Fruit fly (Drosophila melanogaster) whole organism, embryonic: Measurements from ENCODE around the gene CG14036.

ENCODE experiments used
- CG10431 ChIP-seq: fragments of 200-800 bp; sonication (Bioruptor generic); optimal IDR thresholded peaks from 3 replicates; lab custom pipeline; 2018; ENCODE audit warnings: missing biosample characterization, mild to moderate bottlenecking, missing genetic modification characterization
- CG10462 ChIP-seq: fragments of 200-800 bp; sonication (Bioruptor generic); optimal IDR thresholded peaks from 2 replicates; lab custom pipeline; 2016; ENCODE audit warnings: missing biosample characterization, missing genetic modification characterization
- CG11085 ChIP-seq: fragments of 200-800 bp; sonication (Bioruptor generic); IDR thresholded peaks from 2 replicates; pipeline ENCODE4 v1.3.6; 2022; ENCODE audit warnings: missing biosample characterization, missing genetic modification characterization
- CG11247 ChIP-seq: fragments of 200-800 bp; sonication (Bioruptor generic); IDR thresholded peaks from 2 replicates; pipeline ENCODE4 v1.3.6; 2022; ENCODE audit warnings: missing biosample characterization, missing genetic modification characterization
- CG13894 ChIP-seq: fragments of 200-800 bp; sonication (Bioruptor generic); optimal IDR thresholded peaks from 3 replicates; lab custom pipeline; 2018; ENCODE audit warnings: missing biosample characterization, mild to moderate bottlenecking, missing genetic modification characterization, moderate library complexity
- CG1603 ChIP-seq: fragments of 200-800 bp; sonication (Bioruptor generic); optimal IDR thresholded peaks from 2 replicates; lab custom pipeline; 2019; ENCODE audit warnings: missing biosample characterization, mild to moderate bottlenecking, missing genetic modification characterization, moderate library complexity
- CG17186 ChIP-seq: fragments of 200-800 bp; sonication (Bioruptor generic); optimal IDR thresholded peaks from 3 replicates; lab custom pipeline; 2017; ENCODE audit warnings: missing biosample characterization, missing genetic modification reagents, missing genetic modification characterization
- CG2120 ChIP-seq: fragments of 200-800 bp; sonication (Bioruptor generic); optimal IDR thresholded peaks from 3 replicates; lab custom pipeline; 2016; ENCODE audit warnings: missing biosample characterization, missing genetic modification characterization
- CG31224 ChIP-seq: fragments of 200-800 bp; sonication (Bioruptor generic); IDR thresholded peaks from 2 replicates; pipeline ENCODE4 v1.3.6; 2022; ENCODE audit warnings: missing biosample characterization, missing genetic modification characterization
- CG33213 ChIP-seq: fragments of 200-800 bp; sonication (Bioruptor generic); optimal IDR thresholded peaks from 3 replicates; lab custom pipeline; 2016; ENCODE audit warnings: missing biosample characterization, missing genetic modification characterization
- CG34376 ChIP-seq: fragments of 200-800 bp; sonication (Bioruptor generic); optimal IDR thresholded peaks from 2 replicates; lab custom pipeline; 2018; ENCODE audit warnings: missing biosample characterization, mild to moderate bottlenecking, missing genetic modification characterization
- CG34422 ChIP-seq: fragments of 200-800 bp; sonication (Bioruptor generic); IDR thresholded peaks from 3 replicates; pipeline ENCODE4 v1.3.6; 2022; ENCODE audit warnings: missing biosample characterization, missing genetic modification characterization
- CG4820 ChIP-seq: fragments of 200-800 bp; sonication (Bioruptor generic); optimal IDR thresholded peaks from 3 replicates; lab custom pipeline; 2016; ENCODE audit warnings: missing biosample characterization, missing genetic modification characterization
- CG6813 ChIP-seq: fragments of 200-800 bp; sonication (Bioruptor generic); optimal IDR thresholded peaks from 2 replicates; lab custom pipeline; 2017; ENCODE audit warnings: missing biosample characterization, missing genetic modification characterization, mild to moderate bottlenecking, moderate library complexity, missing genetic modification reagents
- CG7372 ChIP-seq: fragments of 200-800 bp; sonication (Bioruptor generic); IDR thresholded peaks from 2 replicates; pipeline ENCODE4 v1.3.6; 2022; ENCODE audit warnings: missing biosample characterization, missing genetic modification characterization
- CG7556 ChIP-seq: fragments of 200-800 bp; sonication (Bioruptor generic); optimal IDR thresholded peaks from 2 replicates; lab custom pipeline; 2017; ENCODE audit warnings: missing biosample characterization, mild to moderate bottlenecking, missing genetic modification characterization
- CG7786 ChIP-seq: fragments of 200-800 bp; sonication (Bioruptor generic); optimal IDR thresholded peaks from 2 replicates; lab custom pipeline; 2016; ENCODE audit warnings: missing biosample characterization, missing genetic modification characterization
- CG8281 ChIP-seq: fragments of 200-800 bp; sonication (Bioruptor generic); optimal IDR thresholded peaks from 2 replicates; lab custom pipeline; 2018; ENCODE audit warnings: missing biosample characterization, mild to moderate bottlenecking, missing genetic modification characterization, moderate library complexity
- CG8388 ChIP-seq: fragments of 200-800 bp; sonication (Bioruptor generic); optimal IDR thresholded peaks from 2 replicates; lab custom pipeline; 2019; ENCODE audit warnings: missing biosample characterization, mild to moderate bottlenecking, missing genetic modification characterization, moderate library complexity
- CG9215 ChIP-seq: fragments of 200-800 bp; sonication (Bioruptor generic); IDR thresholded peaks from 2 replicates; pipeline ENCODE4 v1.3.6; 2022; ENCODE audit warnings: missing biosample characterization, missing genetic modification characterization
- CG9876 ChIP-seq: fragments of 200-800 bp; sonication (Bioruptor generic); optimal IDR thresholded peaks from 2 replicates; lab custom pipeline; 2016; ENCODE audit warnings: missing biosample characterization, missing genetic modification characterization
- CHES-1-like ChIP-seq: fragments of 200-800 bp; sonication (Bioruptor generic); optimal IDR thresholded peaks from 2 replicates; lab custom pipeline; 2016; ENCODE audit warnings: missing biosample characterization, missing genetic modification characterization
- E2f1 ChIP-seq: fragments of 200-800 bp; sonication (Bioruptor generic); IDR thresholded peaks from 2 replicates; pipeline ENCODE4 v1.3.6; 2022; ENCODE audit warnings: missing biosample characterization, missing genetic modification characterization
- Gsc ChIP-seq: fragments of 200-800 bp; sonication (Bioruptor generic); IDR thresholded peaks from 2 replicates; pipeline ENCODE4 v1.3.6; 2022; ENCODE audit warnings: missing biosample characterization, missing genetic modification characterization
- Gug ChIP-seq: fragments of 200-800 bp; sonication (Bioruptor generic); IDR thresholded peaks from 4 replicates; pipeline ENCODE4 v1.3.6; 2022; ENCODE audit warnings: missing biosample characterization, missing genetic modification characterization
- HLH54F ChIP-seq: fragments of 200-800 bp; sonication (Bioruptor generic); optimal IDR thresholded peaks from 3 replicates; lab custom pipeline; 2016; ENCODE audit warnings: missing biosample characterization, missing genetic modification characterization
- Myb ChIP-seq: fragments of 200-800 bp; sonication (Bioruptor generic); optimal IDR thresholded peaks from 2 replicates; lab custom pipeline; 2016; ENCODE audit warnings: missing biosample characterization, missing genetic modification characterization
- NFAT ChIP-seq: fragments of 200-800 bp; sonication (Bioruptor generic); IDR thresholded peaks from 2 replicates; pipeline ENCODE4 v1.3.6; 2022; ENCODE audit warnings: missing biosample characterization, missing genetic modification characterization
- Optix ChIP-seq: fragments of 200-800 bp; sonication (Bioruptor generic); IDR thresholded peaks from 3 replicates; pipeline ENCODE4 v1.3.6; 2022; ENCODE audit warnings: missing biosample characterization, missing genetic modification characterization
- Scr ChIP-seq: fragments of 200-800 bp; sonication (Bioruptor generic); IDR thresholded peaks from 2 replicates; pipeline ENCODE4 v1.3.6; 2022; ENCODE audit warnings: missing biosample characterization, missing genetic modification characterization; ENCODE audit not compliant: partially characterized antibody
- Ssrp ChIP-seq: fragments of 200-800 bp; sonication (Bioruptor generic); optimal IDR thresholded peaks from 2 replicates; lab custom pipeline; 2018; ENCODE audit warnings: missing biosample characterization, mild to moderate bottlenecking, missing genetic modification characterization, moderate library complexity
- bbx ChIP-seq: fragments of 200-800 bp; sonication (Bioruptor generic); IDR thresholded peaks from 2 replicates; pipeline ENCODE4 v1.3.6; 2022; ENCODE audit warnings: missing biosample characterization, missing genetic modification characterization; ENCODE audit not compliant: partially characterized antibody
- br ChIP-seq: fragments of >200 bp; optimal IDR thresholded peaks from 2 replicates; lab custom pipeline; 2017
- cad ChIP-seq: fragments of >200 bp; optimal IDR thresholded peaks from 2 replicates; lab custom pipeline; 2017; ENCODE audit warnings: missing biosample characterization, missing genetic modification characterization
- dimm ChIP-seq: fragments of 200-800 bp; sonication (Bioruptor generic); IDR thresholded peaks from 2 replicates; pipeline ENCODE4 v1.3.6; 2022; ENCODE audit warnings: missing biosample characterization, missing genetic modification characterization
- eyg ChIP-seq: fragments of 200-800 bp; sonication (Bioruptor generic); optimal IDR thresholded peaks from 3 replicates; lab custom pipeline; 2016; ENCODE audit warnings: missing biosample characterization, missing genetic modification characterization
- fd64A ChIP-seq: fragments of 200-800 bp; sonication (Bioruptor generic); optimal IDR thresholded peaks from 3 replicates; lab custom pipeline; 2018; ENCODE audit warnings: missing biosample characterization, mild to moderate bottlenecking, missing genetic modification characterization
- grn ChIP-seq: fragments of 200-800 bp; sonication (Bioruptor generic); optimal IDR thresholded peaks from 3 replicates; lab custom pipeline; 2017; ENCODE audit warnings: missing biosample characterization, missing genetic modification characterization
- gsb-n ChIP-seq: fragments of 200-800 bp; sonication (Bioruptor generic); optimal IDR thresholded peaks from 3 replicates; lab custom pipeline; 2018; ENCODE audit warnings: missing biosample characterization, mild to moderate bottlenecking, missing genetic modification characterization
- kah ChIP-seq: fragments of 200-800 bp; sonication (Bioruptor generic); optimal IDR thresholded peaks from 2 replicates; lab custom pipeline; 2018; ENCODE audit warnings: missing biosample characterization, mild to moderate bottlenecking, missing genetic modification characterization
- ro ChIP-seq: fragments of 200-800 bp; sonication (Bioruptor generic); IDR thresholded peaks from 2 replicates; pipeline ENCODE4 v1.3.6; 2022; ENCODE audit warnings: missing biosample characterization, missing genetic modification characterization
- run ChIP-seq: fragments of 200-800 bp; sonication (Bioruptor generic); optimal IDR thresholded peaks from 3 replicates; lab custom pipeline; 2018; ENCODE audit warnings: missing biosample characterization, mild to moderate bottlenecking, missing genetic modification characterization
- salm ChIP-seq: fragments of 200-800 bp; sonication (Bioruptor generic); optimal IDR thresholded peaks from 2 replicates; lab custom pipeline; 2018; ENCODE audit warnings: missing biosample characterization, mild to moderate bottlenecking, missing genetic modification characterization
- slbo ChIP-seq: fragments of 200-800 bp; sonication (Bioruptor generic); IDR thresholded peaks from 2 replicates; pipeline ENCODE4 v1.3.6; 2022; ENCODE audit warnings: missing biosample characterization, missing genetic modification characterization
- sug ChIP-seq: fragments of 200-800 bp; optimal IDR thresholded peaks from 2 replicates; lab custom pipeline; 2019; ENCODE audit warnings: missing biosample characterization, mild to moderate bottlenecking, missing genetic modification characterization, moderate library complexity
- tll ChIP-seq, 2 experiments: fragments of 200-800 bp in 1 of 2; fragments of >200 bp in 1 of 2; sonication (Bioruptor generic) in 1 of 2; optimal IDR thresholded peaks; 2 replicates each; lab custom pipeline; 2017 to 2019; ENCODE audit warnings: missing biosample characterization in 2 of 2, missing genetic modification characterization in 2 of 2, mild to moderate bottlenecking in 1 of 2, moderate library complexity in 1 of 2
- tup ChIP-seq: fragments of 200-800 bp; sonication (Bioruptor generic); optimal IDR thresholded peaks from 2 replicates; lab custom pipeline; 2016; ENCODE audit warnings: missing biosample characterization, mild to moderate bottlenecking, missing genetic modification characterization, moderate library complexity
- tx ChIP-seq: fragments of 200-800 bp; sonication (Bioruptor generic); optimal IDR thresholded peaks from 2 replicates; lab custom pipeline; 2016; ENCODE audit warnings: missing biosample characterization, missing genetic modification characterization
- zen2 ChIP-seq: fragments of 200-800 bp; sonication (Bioruptor generic); IDR thresholded peaks from 3 replicates; pipeline ENCODE4 v1.3.6; 2022; ENCODE audit warnings: missing biosample characterization, missing genetic modification characterization; ENCODE audit not compliant: partially characterized antibody
- zfh1 ChIP-seq: fragments of 200-800 bp; sonication (Bioruptor generic); IDR thresholded peaks from 3 replicates; pipeline ENCODE4 v1.3.6; 2022; ENCODE audit warnings: missing biosample characterization, missing genetic modification characterization

The CG14036 gene

DNA sequence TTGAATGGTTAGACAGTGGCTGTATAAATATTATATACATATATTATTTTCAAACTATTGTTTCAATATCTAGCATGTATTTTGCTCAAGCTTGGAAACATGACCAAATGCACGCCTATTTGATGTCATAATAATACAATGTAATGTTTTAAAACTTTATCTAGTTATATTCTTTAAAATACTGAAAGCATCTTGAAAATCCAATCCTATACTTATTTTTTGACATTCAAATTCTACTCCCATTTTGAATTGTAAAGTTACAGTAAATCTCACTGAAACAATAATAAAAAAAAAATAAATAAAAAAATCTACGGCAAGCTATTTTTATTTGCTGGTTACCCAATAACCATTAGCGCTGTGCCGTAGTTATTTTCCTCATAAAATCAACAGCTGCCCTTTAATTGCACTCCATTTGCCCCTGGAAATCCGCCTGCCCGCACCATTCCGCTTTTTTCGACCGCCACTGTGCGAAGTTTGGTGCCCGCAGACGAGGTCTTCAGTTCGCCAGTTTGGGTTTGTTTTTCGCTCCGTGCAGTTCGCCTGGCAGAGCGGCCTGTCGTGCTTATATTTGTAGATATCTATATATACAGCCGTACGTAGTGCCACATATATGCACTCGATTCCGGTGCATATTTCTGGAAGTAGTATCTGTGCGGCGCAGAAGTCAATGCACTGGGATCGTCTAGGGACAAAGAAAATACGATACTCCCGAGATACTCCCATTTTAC lies 9.8 kb downstream of the CG14036 start (continued):
- TF ChIP-seq CG7372 (GFP tag; lab: Robert Waterston, UW) (no peak), gsb-n (tag; lab: Kevin White, UChicago) (peak; percentile 32), CG8281 (no peak), Ssrp (peak; percentile 46), sug (tag; lab: Kevin White, UChicago) (no peak), Optix (GFP tag; lab: Robert Waterston, UW) (no peak), CG7556 (GFP tag; lab: Kevin White, UChicago) (peak; percentile 78), CHES-1-like (GFP tag; lab: Kevin White, UChicago) (no peak), kah (GFP tag; lab: Kevin White, UChicago) (peak; percentile 29), CG10431 (GFP tag; lab: Kevin White, UChicago) (peak; percentile 8), CG9876 (GFP tag; lab: Kevin White, UChicago) (peak; percentile 10), CG11085 (GFP tag; lab: Robert Waterston, UW) (peak; percentile 43; the same call in 1 of the 2 replicates), ro (no peak; the same call in 1 of the 2 replicates), Myb (GFP tag; lab: Kevin White, UChicago) (peak; percentile 18), CG2120 (GFP tag; lab: Kevin White, UChicago) (peak; percentile 37), run (tag; lab: Kevin White, UChicago) (peak; percentile 24), CG13894 (tag; lab: Kevin White, UChicago) (no peak), bbx (GFP tag; lab: Robert Waterston, UW) (peak; percentile 46), CG4820 (GFP tag; lab: Kevin White, UChicago) (peak; percentile 10), CG33213 (GFP tag; lab: Kevin White, UChicago) (peak; percentile 3), fd64A (GFP tag; lab: Kevin White, UChicago) (no peak), zfh1 (GFP tag; lab: Robert Waterston, UW) (peak; percentile 63; the same call in 2 of the 3 replicates), zen2 (GFP tag; lab: Robert Waterston, UW) (no peak), tll (GFP tag; optimal IDR thresholded peaks at IDR 0.05; lab: Kevin White, UChicago) (no peak), CG17186 (GFP tag; lab: Kevin White, UChicago) (no peak), Scr (GFP tag; lab: Robert Waterston, UW) (no peak), br (lab: Kevin White, UChicago) (no peak), CG31224 (peak; percentile 18; the same call in 1 of the 2 replicates), NFAT (GFP tag; lab: Robert Waterston, UW) (peak; percentile 75), tup (no peak), Gsc (GFP tag; lab: Robert Waterston, UW) (no peak), tx (GFP tag; lab: Kevin White, UChicago) (no peak), CG7786 (GFP tag; lab: Kevin White, UChicago) (peak; percentile 26), E2f1 (GFP tag; lab: Robert Waterston, UW) (peak; percentile 34), CG10462 (no peak), slbo (GFP tag; lab: Robert Waterston, UW) (peak; percentile 69), CG11247 (GFP tag; lab: Robert Waterston, UW) (peak; percentile 16; the same call in 1 of the 2 replicates), salm (tag; lab: Kevin White, UChicago) (no peak), dimm (peak; percentile 46), eyg (no peak), CG6813 (GFP tag; lab: Kevin White, UChicago) (peak; percentile 51), grn (GFP tag; lab: Kevin White, UChicago) (no peak), cad (no peak), CG1603 (tag; lab: Kevin White, UChicago) (peak; percentile 14), CG9215 (GFP tag; lab: Robert Waterston, UW) (no peak), Gug (GFP tag; lab: Robert Waterston, UW) (peak; percentile 85), CG34422 (GFP tag; lab: Robert Waterston, UW) (peak; percentile 48; the same call in 2 of the 3 replicates), CG8388 (GFP tag; lab: Kevin White, UChicago) (peak; percentile 30), HLH54F (GFP tag; lab: Kevin White, UChicago) (no peak), CG34376 (GFP tag; lab: Kevin White, UChicago) (no peak)
